1 fruit fly cellular context compared by ENCODE assay signal in genomic region chrX:10247366-10247765, dm6.
TF ChIP-seq lines count a peak whose summit lies in the region.

No protein-coding gene starts in this region.

TF ChIP-seq in whole organism, embryonic, 481 proteins besides CTCF, POLR2A, EP300 and RAD21 (continued from another document):
- 0 out of 3 replicates have a peak, but pooled peaks have one; percentile 34 for TF ChIP-seq ci (GFP tag; IDR thresholded peaks at IDR 0.05; lab: Robert Waterston, UW)
- peak; percentile 37 for TF ChIP-seq abd-A (tag; optimal IDR thresholded peaks at IDR 0.05; lab: Kevin White, UChicago)
- TF ChIP-seq CG18599 (GFP tag; optimal IDR thresholded peaks at IDR 0.05; lab: Kevin White, UChicago): peak; percentile 9
- TF ChIP-seq disco-r (GFP tag; optimal IDR thresholded peaks at IDR 0.05; lab: Kevin White, UChicago): no peak
- no peak for TF ChIP-seq ind (GFP tag; optimal IDR thresholded peaks at IDR 0.05; lab: Kevin White, UChicago)
- no peak for TF ChIP-seq tio (GFP tag; optimal IDR thresholded peaks at IDR 0.05; lab: Kevin White, UChicago)
- TF ChIP-seq CG2712 (tag; optimal IDR thresholded peaks at IDR 0.05; lab: Kevin White, UChicago): peak; percentile 21
- TF ChIP-seq slp2 (GFP tag; optimal IDR thresholded peaks at IDR 0.05; lab: Kevin White, UChicago): no peak
- TF ChIP-seq Fer2 (tag; optimal IDR thresholded peaks at IDR 0.05; lab: Kevin White, UChicago): no peak
- no peak for TF ChIP-seq CG8388 (GFP tag; optimal IDR thresholded peaks at IDR 0.05; lab: Kevin White, UChicago)
- no peak for TF ChIP-seq CG10147 (GFP tag; optimal IDR thresholded peaks at IDR 0.05; lab: Kevin White, UChicago)
- TF ChIP-seq CG17568 (GFP tag; optimal IDR thresholded peaks at IDR 0.05; lab: Kevin White, UChicago): no peak
- peak; percentile 2 for TF ChIP-seq sqz (GFP tag; optimal IDR thresholded peaks at IDR 0.05; lab: Kevin White, UChicago)
- TF ChIP-seq Trl (optimal IDR thresholded peaks at IDR 0.05; lab: Kevin White, UChicago): peak; percentile 68 to 69
- no peak for TF ChIP-seq Trl (GFP tag; optimal IDR thresholded peaks at IDR 0.05; lab: Kevin White, UChicago)
- no peak for TF ChIP-seq sisA (GFP tag; IDR thresholded peaks at IDR 0.05; lab: Robert Waterston, UW)
- TF ChIP-seq usp (GFP tag; optimal IDR thresholded peaks at IDR 0.05; lab: Kevin White, UChicago): no peak
- no peak for TF ChIP-seq lmd (GFP tag; IDR thresholded peaks at IDR 0.05; lab: Robert Waterston, UW)
- no peak for TF ChIP-seq Hmx (GFP tag; optimal IDR thresholded peaks at IDR 0.05; lab: Kevin White, UChicago)
- TF ChIP-seq zf30C (GFP tag; optimal IDR thresholded peaks at IDR 0.05; lab: Kevin White, UChicago): no peak
- TF ChIP-seq CG12391 (tag; optimal IDR thresholded peaks at IDR 0.05; lab: Kevin White, UChicago): no peak
- TF ChIP-seq onecut (GFP tag; IDR thresholded peaks at IDR 0.05; lab: Robert Waterston, UW): peak; percentile 89
- TF ChIP-seq zfh2 (GFP tag; optimal IDR thresholded peaks at IDR 0.05; lab: Kevin White, UChicago): no peak
- peak; percentile 5 for TF ChIP-seq CG5180 (GFP tag; optimal IDR thresholded peaks at IDR 0.05; lab: Kevin White, UChicago)
- TF ChIP-seq Dek (tag; optimal IDR thresholded peaks at IDR 0.05; lab: Kevin White, UChicago): no peak
- no peak for TF ChIP-seq CG2889 (GFP tag; IDR thresholded peaks at IDR 0.05; lab: Robert Waterston, UW)
- TF ChIP-seq eve (GFP tag; optimal IDR thresholded peaks at IDR 0.05; lab: Kevin White, UChicago): no peak
- no peak for TF ChIP-seq B-H1 (GFP tag; IDR thresholded peaks at IDR 0.05; lab: Robert Waterston, UW)
- no peak for TF ChIP-seq CG4820 (GFP tag; optimal IDR thresholded peaks at IDR 0.05; lab: Kevin White, UChicago)
- TF ChIP-seq ken (GFP tag; IDR thresholded peaks at IDR 0.05; lab: Robert Waterston, UW): no peak
- no peak for TF ChIP-seq Max (GFP tag; optimal IDR thresholded peaks at IDR 0.05; lab: Kevin White, UChicago)
- TF ChIP-seq CG11398 (GFP tag; optimal IDR thresholded peaks at IDR 0.05; lab: Kevin White, UChicago): no peak
- TF ChIP-seq CG12219 (GFP tag; optimal IDR thresholded peaks at IDR 0.05; lab: Kevin White, UChicago): no peak
- TF ChIP-seq chn (GFP tag; optimal IDR thresholded peaks at IDR 0.05; lab: Kevin White, UChicago): no peak
- no peak for TF ChIP-seq exex (tag; optimal IDR thresholded peaks at IDR 0.05; lab: Kevin White, UChicago)
- TF ChIP-seq nau (GFP tag; optimal IDR thresholded peaks at IDR 0.05; lab: Kevin White, UChicago): no peak
- no peak for TF ChIP-seq Ets97D (GFP tag; optimal IDR thresholded peaks at IDR 0.05; lab: Kevin White, UChicago)
- peak in 1 of 2 experiments; percentile 61 for TF ChIP-seq Hr78 (GFP tag; optimal IDR thresholded peaks at IDR 0.05; lab: Kevin White, UChicago)
